Fruit fly (Drosophila melanogaster): ENCODE results near the gene Cyt-c1L.

dm6 chr3R:29207996-29208395 is 4.1 kb upstream of the Cyt-c1L start:
- TF ChIP-seq CG8478 (optimal IDR thresholded peaks at IDR 0.05) (no peak), CTCF (optimal IDR thresholded peaks at IDR 0.05) (no peak)
